Worm (Caenorhabditis elegans): Measurements from ENCODE around the gene zmp-5.

- TF ChIP-seq elt-3 (tag; optimal IDR thresholded peaks at IDR 0.05) = no peak
- TF ChIP-seq mab-5 (tag; optimal IDR thresholded peaks at IDR 0.05) = no peak
- TF ChIP-seq snpc-4 (tag; optimal IDR thresholded peaks at IDR 0.05) = no peak
- no peak for TF ChIP-seq pha-4 (tag; optimal IDR thresholded peaks at IDR 0.05)
- TF ChIP-seq ces-1 (GFP tag; optimal IDR thresholded peaks at IDR 0.05) = no peak
- no peak for TF ChIP-seq lsy-2 (tag; optimal IDR thresholded peaks at IDR 0.05)
These were observed 17.5 kb downstream of the zmp-5 start for ce11 chrX:12664443-12664842.

Data from whole organism, mixed stage, embryonic.